Fruit fly (Drosophila melanogaster): ENCODE results near the gene Pvf3.

- TF ChIP-seq CG8478 (optimal IDR thresholded peaks at IDR 0.05): no peak
- TF ChIP-seq CTCF (optimal IDR thresholded peaks at IDR 0.05): no peak
Observed at dm6 chr2L:7158798-7159197, 1.3 kb upstream of the Pvf3 start.
